Fruit fly (Drosophila melanogaster): ENCODE results near the gene CG2217.

- no peak for TF ChIP-seq CG12155 (GFP tag; optimal IDR thresholded peaks at IDR 0.05)
- no peak for TF ChIP-seq croc (GFP tag; conservative IDR thresholded peaks at IDR 0.05)
- peak; percentile 73 for TF ChIP-seq pzg (GFP tag; optimal IDR thresholded peaks at IDR 0.05)
Measured at dm6 chr3R:30423695-30424094, 924 bp upstream of the CG2217 start, which contains the start of the genes CG15535 and mRpS18C.
